Worm (Caenorhabditis elegans) whole organism, L4 larva: ENCODE measurements around the gene jmjd-3.3.

Experiments used
- F44E2.7 ChIP-seq: fragments of 200-800 bp; sonication (Bioruptor generic); IDR thresholded peaks from 2 replicates; pipeline ENCODE4 v2.1.2; 2022; ENCODE audit warnings: missing genetic modification characterization, missing compliant biosample characterization
- R02D3.7 ChIP-seq: fragments of 150-350 bp; sonication (generic microtip); optimal IDR thresholded peaks from 3 replicates; lab custom pipeline; 2014; ENCODE audit warnings: missing biosample characterization, missing genetic modification characterization
- T26A8.4 ChIP-seq: fragments of 200-800 bp; sonication (Bioruptor generic); IDR thresholded peaks from 2 replicates; pipeline ENCODE4 v1.3.6; 2022; ENCODE audit warnings: missing genetic modification characterization, missing compliant biosample characterization
- Y105C5A.15 ChIP-seq: fragments of 200-800 bp; sonication (Bioruptor generic); IDR thresholded peaks from 2 replicates; pipeline ENCODE4 v1.3.6; 2022; ENCODE audit warnings: missing genetic modification characterization, missing compliant biosample characterization
- aha-1 ChIP-seq: fragments of 150-350 bp; peaks from one replicate; lab custom pipeline; 2014; ENCODE audit warnings: missing biosample characterization, missing genetic modification characterization
- aly-2 ChIP-seq: sonication (generic microtip); optimal IDR thresholded peaks from 2 replicates; lab custom pipeline; 2018; ENCODE audit warnings: missing biosample characterization, missing genetic modification characterization
- arid-1 ChIP-seq: fragments of 200-800 bp; sonication (Bioruptor generic); conservative IDR thresholded peaks from 2 replicates; pipeline ENCODE4 v1.3.6; 2022; ENCODE audit warnings: missing genetic modification reagents, missing genetic modification characterization, missing compliant biosample characterization
- ceh-28 ChIP-seq: fragments of 150-350 bp; optimal IDR thresholded peaks from 2 replicates; lab custom pipeline; 2014; ENCODE audit warnings: missing biosample characterization, missing genetic modification reagents, missing genetic modification characterization
- ceh-44 ChIP-seq: fragments of 200-800 bp; sonication (Bioruptor generic); IDR thresholded peaks from 2 replicates; pipeline ENCODE4 v1.3.6; 2022; ENCODE audit warnings: missing genetic modification reagents, missing genetic modification characterization, missing compliant biosample characterization
- ceh-62 ChIP-seq: sonication (generic microtip); optimal IDR thresholded peaks from 2 replicates; lab custom pipeline; 2017; ENCODE audit warnings: missing biosample characterization, missing genetic modification characterization
- ceh-82 ChIP-seq: sonication (generic microtip); optimal IDR thresholded peaks from 2 replicates; lab custom pipeline; 2017; ENCODE audit warnings: missing biosample characterization, missing genetic modification characterization
- ces-1 ChIP-seq: fragments of 150-350 bp; sonication (generic microtip); optimal IDR thresholded peaks from 4 replicates; lab custom pipeline; 2014; ENCODE audit warnings: missing biosample characterization, missing genetic modification reagents, missing genetic modification characterization
- cey-2 ChIP-seq: sonication (generic microtip); optimal IDR thresholded peaks from 3 replicates; lab custom pipeline; 2017; ENCODE audit warnings: missing genetic modification characterization, mild to moderate bottlenecking, missing compliant biosample characterization, antibody characterized with exemption, borderline replicate concordance; ENCODE audit not compliant: insufficient read depth
- ctbp-1 ChIP-seq: fragments of 200-800 bp; sonication (Bioruptor generic); IDR thresholded peaks from 2 replicates; pipeline ENCODE4 v1.3.6; 2022; ENCODE audit warnings: missing genetic modification reagents, missing genetic modification characterization, missing compliant biosample characterization
- daf-12 ChIP-seq: fragments of 150-350 bp; optimal IDR thresholded peaks from 2 replicates; lab custom pipeline; 2014; ENCODE audit warnings: missing biosample characterization, missing genetic modification reagents, missing genetic modification characterization
- daf-8 ChIP-seq: fragments of 200-800 bp; sonication (Bioruptor generic); IDR thresholded peaks from 2 replicates; pipeline ENCODE4 v1.3.6; 2022; ENCODE audit warnings: missing genetic modification characterization, missing compliant biosample characterization
- dpl-1 ChIP-seq: fragments of 150-350 bp; optimal IDR thresholded peaks from 2 replicates; lab custom pipeline; 2014; ENCODE audit warnings: missing biosample characterization, missing genetic modification reagents, missing genetic modification characterization
- fos-1 ChIP-seq: fragments of 150-350 bp; optimal IDR thresholded peaks from 2 replicates; lab custom pipeline; 2014; ENCODE audit warnings: missing biosample characterization, missing genetic modification characterization
- hif-1 ChIP-seq, 2 experiments: sonication (generic microtip); optimal IDR thresholded peaks; 2 replicates each; lab custom pipeline; 2016 to 2017; ENCODE audit warnings: missing compliant biosample characterization in 2 of 2, missing genetic modification characterization in 2 of 2, missing genetic modification reagents in 2 of 2, missing genotype in 2 of 2, mild to moderate bottlenecking in 1 of 2
- hmg-1.1 ChIP-seq: fragments of 200-800 bp; sonication (Bioruptor generic); IDR thresholded peaks from 2 replicates; pipeline ENCODE4 v1.3.6; 2022; ENCODE audit warnings: missing genetic modification reagents, missing genetic modification characterization, missing compliant biosample characterization
- jun-1 ChIP-seq: fragments of 150-350 bp; optimal IDR thresholded peaks from 2 replicates; lab custom pipeline; 2014; ENCODE audit warnings: missing biosample characterization, missing genetic modification reagents, missing genetic modification characterization
- lin-39 ChIP-seq: fragments of 150-350 bp; optimal IDR thresholded peaks from 2 replicates; lab custom pipeline; 2014; ENCODE audit warnings: missing biosample characterization, missing genetic modification reagents, missing genetic modification characterization
- lir-3 ChIP-seq: sonication (generic microtip); optimal IDR thresholded peaks from 2 replicates; lab custom pipeline; 2016; ENCODE audit warnings: mild to moderate bottlenecking, missing genetic modification characterization, missing compliant biosample characterization
- lsy-2 ChIP-seq, 2 experiments: fragments of 150-350 bp in 1 of 2; sonication (generic microtip) in 1 of 2; optimal IDR thresholded peaks; 2 replicates each; lab custom pipeline; 2014 to 2017; ENCODE audit warnings: missing biosample characterization in 2 of 2, missing genetic modification characterization in 2 of 2
- madf-5 ChIP-seq, 2 experiments: fragments of 200-800 bp; sonication (Bioruptor generic); IDR thresholded peaks; 2 replicates each; pipeline ENCODE4 v1.3.6; 2022; ENCODE audit warnings: missing compliant biosample characterization in 2 of 2, missing genetic modification characterization in 2 of 2
- madf-9 ChIP-seq: fragments of 200-800 bp; sonication (Bioruptor generic); conservative IDR thresholded peaks from 2 replicates; pipeline ENCODE4 v1.3.6; 2022; ENCODE audit warnings: missing genetic modification reagents, missing genetic modification characterization, missing compliant biosample characterization
- mdl-1 ChIP-seq, 2 experiments: fragments of 150-350 bp in 1 of 2; sonication (generic microtip) in 1 of 2; optimal IDR thresholded peaks; 2 replicates each; lab custom pipeline; 2014 to 2017; ENCODE audit warnings: missing biosample characterization in 2 of 2, missing genetic modification characterization in 2 of 2
- mdt-29 ChIP-seq: fragments of 200-800 bp; sonication (Bioruptor generic); IDR thresholded peaks from 2 replicates; pipeline ENCODE4 v1.3.6; 2022; ENCODE audit warnings: missing genetic modification reagents, missing genetic modification characterization, missing compliant biosample characterization
- mep-1 ChIP-seq: fragments of 150-350 bp; sonication (generic microtip); optimal IDR thresholded peaks from 3 replicates; lab custom pipeline; 2014; ENCODE audit warnings: missing biosample characterization, missing genetic modification characterization
- mes-2 ChIP-seq: sonication (generic microtip); optimal IDR thresholded peaks from 2 replicates; lab custom pipeline; 2016; ENCODE audit warnings: missing genotype, mild to moderate bottlenecking, missing genetic modification characterization, missing compliant biosample characterization; ENCODE audit not compliant: poor library complexity, severe bottlenecking
- mxl-2 ChIP-seq: fragments of 200-800 bp; sonication (Bioruptor generic); conservative IDR thresholded peaks from 2 replicates; pipeline ENCODE4 v1.3.6; 2022; ENCODE audit warnings: missing genetic modification reagents, missing genetic modification characterization, missing compliant biosample characterization
- mxl-3 ChIP-seq: fragments of 200-800 bp; sonication (Bioruptor generic); optimal IDR thresholded peaks from 2 replicates; lab custom pipeline; 2018; ENCODE audit warnings: mild to moderate bottlenecking, missing genetic modification characterization, missing compliant biosample characterization
- nhr-102 ChIP-seq: sonication (generic microtip); optimal IDR thresholded peaks from 2 replicates; lab custom pipeline; 2016; ENCODE audit warnings: mild to moderate bottlenecking, missing genetic modification characterization, moderate library complexity, missing compliant biosample characterization
- nhr-237 ChIP-seq: sonication (generic microtip); optimal IDR thresholded peaks from 2 replicates; lab custom pipeline; 2017; ENCODE audit warnings: missing biosample characterization, missing genetic modification characterization
- nhr-28 ChIP-seq: fragments of 150-350 bp; optimal IDR thresholded peaks from 2 replicates; lab custom pipeline; 2014; ENCODE audit warnings: missing biosample characterization, missing genetic modification characterization
- nhr-48 ChIP-seq: sonication (generic microtip); optimal IDR thresholded peaks from 2 replicates; lab custom pipeline; 2016; ENCODE audit warnings: mild to moderate bottlenecking, missing genetic modification characterization, missing compliant biosample characterization
- nhr-76 ChIP-seq: fragments of 150-350 bp; optimal IDR thresholded peaks from 2 replicates; lab custom pipeline; 2014; ENCODE audit warnings: missing biosample characterization, missing genetic modification characterization
- pha-4 ChIP-seq, 2 experiments: fragments of 150-350 bp in 1 of 2; fragments of 200-800 bp in 1 of 2; sonication (Bioruptor generic) in 1 of 2; IDR thresholded peaks in 1 of 2; optimal IDR thresholded peaks in 1 of 2; 2 replicates each; pipeline versions ENCODE4 v1.3.6 to Lab custom; 2014 to 2022; ENCODE audit warnings: missing genetic modification characterization in 2 of 2, missing genetic modification reagents in 2 of 2, missing biosample characterization in 1 of 2, missing compliant biosample characterization in 1 of 2
- php-3 ChIP-seq: fragments of 200-800 bp; sonication (Bioruptor generic); IDR thresholded peaks from 2 replicates; pipeline ENCODE4 v1.3.6; 2022; ENCODE audit warnings: missing genetic modification reagents, missing genetic modification characterization, missing compliant biosample characterization
- pqm-1 ChIP-seq: sonication (generic microtip); optimal IDR thresholded peaks from 2 replicates; lab custom pipeline; 2017; ENCODE audit warnings: missing biosample characterization, missing genetic modification characterization
- rbr-2 ChIP-seq: sonication (generic microtip); optimal IDR thresholded peaks from 2 replicates; lab custom pipeline; 2016; ENCODE audit warnings: missing genotype, missing genetic modification characterization, missing compliant biosample characterization
- saeg-2 ChIP-seq: fragments of 200-800 bp; sonication (Bioruptor generic); IDR thresholded peaks from 2 replicates; pipeline ENCODE4 v1.3.6; 2022; ENCODE audit warnings: missing genetic modification reagents, missing genetic modification characterization, missing compliant biosample characterization
- sdz-12 ChIP-seq: fragments of 200-800 bp; sonication (Bioruptor generic); optimal IDR thresholded peaks from 2 replicates; lab custom pipeline; 2018; ENCODE audit warnings: mild to moderate bottlenecking, missing genetic modification characterization, missing compliant biosample characterization
- set-16 ChIP-seq: fragments of 200-800 bp; sonication (Bioruptor generic); IDR thresholded peaks from 2 replicates; pipeline ENCODE4 v1.3.6; 2022; ENCODE audit warnings: missing genetic modification reagents, missing genetic modification characterization, missing compliant biosample characterization
- skn-1 ChIP-seq: fragments of 150-350 bp; optimal IDR thresholded peaks from 2 replicates; lab custom pipeline; 2014; ENCODE audit warnings: missing biosample characterization, missing genetic modification characterization
- snpc-1.2 ChIP-seq: fragments of 200-800 bp; sonication (Bioruptor generic); IDR thresholded peaks from 2 replicates; pipeline ENCODE4 v1.3.6; 2022; ENCODE audit warnings: missing genetic modification reagents, missing genetic modification characterization, missing compliant biosample characterization
- spr-1 ChIP-seq: sonication (generic microtip); optimal IDR thresholded peaks from 2 replicates; lab custom pipeline; 2016; ENCODE audit warnings: mild to moderate bottlenecking, missing genetic modification characterization, missing compliant biosample characterization
- unc-130 ChIP-seq: sonication (generic microtip); optimal IDR thresholded peaks from 2 replicates; lab custom pipeline; 2016; ENCODE audit warnings: missing genetic modification reagents, missing genetic modification characterization, missing compliant biosample characterization
- unc-39 ChIP-seq: sonication (generic microtip); optimal IDR thresholded peaks from 2 replicates; lab custom pipeline; 2017; ENCODE audit warnings: missing biosample characterization, missing genetic modification characterization
- zfp-2 ChIP-seq: sonication (generic microtip); optimal IDR thresholded peaks from 2 replicates; lab custom pipeline; 2016; ENCODE audit warnings: mild to moderate bottlenecking, missing genetic modification characterization, missing compliant biosample characterization
- ztf-11 ChIP-seq: fragments of 150-350 bp; optimal IDR thresholded peaks from 2 replicates; lab custom pipeline; 2014; ENCODE audit warnings: missing biosample characterization, missing genetic modification characterization
- ztf-7 ChIP-seq: fragments of 150-350 bp; optimal IDR thresholded peaks from 2 replicates; lab custom pipeline; 2014; ENCODE audit warnings: missing biosample characterization, missing genetic modification characterization

jmjd-3.3 gene

ce11 chrX:13396550-13397023 is 39.6 kb upstream of the jmjd-3.3 start, which contains the start of gene F02C12.3 (continued):
- TF ChIP-seq aly-2 (tag; lab: Kevin White, UChicago) (no peak), daf-12 (tag; lab: Kevin White, UChicago) (no peak), unc-39 (tag; lab: Kevin White, UChicago) (no peak), ceh-62 (no peak), set-16 (GFP tag; lab: Robert Waterston, UW) (no peak), aha-1 (no peak), skn-1 (tag; lab: Kevin White, UChicago) (no peak), T26A8.4 (GFP tag; lab: Robert Waterston, UW) (no peak; the same call in 1 of the 2 replicates), ceh-44 (GFP tag; lab: Robert Waterston, UW) (no peak), fos-1 (tag; lab: Kevin White, UChicago) (no peak), Y105C5A.15 (GFP tag; lab: Robert Waterston, UW) (no peak), ztf-7 (tag; lab: Kevin White, UChicago) (peak; percentile 20), saeg-2 (GFP tag; lab: Robert Waterston, UW) (no peak), ceh-28 (tag; lab: Kevin White, UChicago) (no peak), R02D3.7 (tag; lab: Kevin White, UChicago) (peak; percentile 51), mxl-3 (GFP tag; lab: Kevin White, UChicago) (no peak), F44E2.7 (GFP tag; lab: Robert Waterston, UW) (no peak), ceh-82 (tag; lab: Kevin White, UChicago) (no peak), arid-1 (GFP tag; lab: Robert Waterston, UW) (no peak), hif-1 (tag; optimal IDR thresholded peaks at IDR 0.05; lab: Kevin White, UChicago) (peak in 1 of 2 experiments; percentile 14), mdl-1 (tag; optimal IDR thresholded peaks at IDR 0.05; lab: Kevin White, UChicago) (peak in 1 of 2 experiments; percentile 16), mdt-29 (GFP tag; lab: Robert Waterston, UW) (no peak), pqm-1 (tag; lab: Kevin White, UChicago) (no peak), hmg-1.1 (peak; percentile 77), lsy-2 (tag; optimal IDR thresholded peaks at IDR 0.05; lab: Kevin White, UChicago) (peak in 1 of 2 experiments; percentile 85), spr-1 (tag; lab: Kevin White, UChicago) (no peak), rbr-2 (tag; lab: Kevin White, UChicago) (peak; percentile 57), cey-2 (tag; lab: Kevin White, UChicago) (no peak), ctbp-1 (GFP tag; lab: Robert Waterston, UW) (0 out of 2 replicates have a peak, but pooled peaks have one; percentile 35), pha-4 (GFP tag; IDR thresholded peaks at IDR 0.05; lab: Robert Waterston, UW) (peak; percentile 56; the same call in 1 of the 2 replicates), pha-4 (tag; optimal IDR thresholded peaks at IDR 0.05; lab: Kevin White, UChicago) (no peak), ces-1 (GFP tag; lab: Kevin White, UChicago) (no peak), nhr-102 (tag; lab: Kevin White, UChicago) (peak; percentile 75), daf-8 (GFP tag; lab: Robert Waterston, UW) (no peak), zfp-2 (tag; lab: Kevin White, UChicago) (no peak), unc-130 (GFP tag; lab: Kevin White, UChicago) (no peak), jun-1 (tag; lab: Kevin White, UChicago) (no peak), mep-1 (tag; lab: Kevin White, UChicago) (peak; percentile 61), madf-5 (GFP tag; IDR thresholded peaks at IDR 0.05; lab: Robert Waterston, UW) (no peak), nhr-28 (tag; lab: Kevin White, UChicago) (peak; percentile 55), mes-2 (tag; lab: Kevin White, UChicago) (peak; percentile 82), snpc-1.2 (GFP tag; lab: Robert Waterston, UW) (no peak), lir-3 (no peak), php-3 (GFP tag; lab: Robert Waterston, UW) (no peak), ztf-11 (tag; lab: Kevin White, UChicago) (no peak), nhr-48 (tag; lab: Kevin White, UChicago) (peak; percentile 52), nhr-237 (tag; lab: Kevin White, UChicago) (no peak), madf-9 (GFP tag; lab: Robert Waterston, UW) (no peak), nhr-76 (tag; lab: Kevin White, UChicago) (no peak), lin-39 (no peak), sdz-12 (GFP tag; lab: Kevin White, UChicago) (no peak), mxl-2 (GFP tag; lab: Robert Waterston, UW) (no peak), dpl-1 (peak; percentile 68)
